Fruit fly (Drosophila melanogaster): ENCODE data around the gene Ir75c.
"Not testable (repeated sequence)": the region's sequence is repeated elsewhere in the genome, so short reads cannot be mapped to it uniquely, and the experiment has no call there.

Gene Ir75c

DNA sequence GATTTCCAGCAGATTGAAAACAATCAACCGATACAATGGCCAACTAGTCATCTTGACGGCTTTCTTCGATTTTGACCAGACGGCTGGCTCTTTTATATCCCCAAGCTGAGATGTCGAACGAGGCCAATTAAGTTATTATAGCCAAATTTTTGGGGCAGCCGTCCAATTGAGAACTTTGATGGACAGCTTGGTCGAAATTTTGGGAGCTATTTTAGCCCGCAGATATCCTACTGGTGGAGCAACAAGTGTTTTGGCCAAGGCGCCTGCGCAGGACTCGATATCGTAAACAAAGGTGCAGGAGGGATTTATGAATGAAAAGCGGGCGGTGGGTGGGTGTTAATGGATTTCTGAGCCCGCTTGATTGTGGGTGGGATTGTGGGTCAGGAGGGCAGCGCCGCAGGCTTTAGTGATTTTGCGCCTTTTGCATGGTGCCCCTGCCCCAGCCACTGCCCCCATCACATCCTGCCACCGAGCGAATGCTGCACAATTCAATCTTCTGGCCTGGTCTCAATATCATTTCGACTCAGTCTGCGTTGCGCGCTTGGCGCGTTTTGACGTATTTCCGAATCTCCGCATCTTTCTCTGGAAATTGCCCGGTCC lies at the start of gene Ir75c, which contains the start of gene Grd:
Ir75c (minus strand) TSS at position 51 of the 600 bp plus-strand sequence.
Grd (plus strand) TSS at position 550 of the 600 bp plus-strand sequence.
- no peak for TF ChIP-seq noc (tag; optimal IDR thresholded peaks at IDR 0.05)

DNA sequence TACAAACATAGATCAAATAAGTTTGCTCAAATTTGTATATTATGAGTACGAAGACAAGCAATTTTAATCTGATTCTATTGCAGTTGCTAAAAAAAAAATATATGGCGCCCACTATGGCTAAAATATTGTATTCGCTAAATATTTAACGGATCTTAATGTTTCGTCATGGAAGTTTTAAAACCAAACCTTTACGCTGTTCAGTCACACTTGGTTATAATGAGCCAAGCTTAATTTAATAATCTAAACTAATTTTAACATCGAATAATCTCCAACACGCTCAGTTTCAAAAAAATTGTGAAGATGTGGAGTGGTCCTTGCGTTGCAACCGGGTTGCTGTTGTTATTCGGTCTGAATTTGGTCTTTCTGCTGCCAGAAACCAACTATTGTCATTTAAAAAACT lies 35.5 kb upstream of the Ir75c start, which contains the start of gene CG34002:
CG34002 (plus strand) TSS at position 301 of the 400 bp plus-strand sequence.
- TF ChIP-seq noc (tag; optimal IDR thresholded peaks at IDR 0.05): not testable (repeated sequence)

DNA sequence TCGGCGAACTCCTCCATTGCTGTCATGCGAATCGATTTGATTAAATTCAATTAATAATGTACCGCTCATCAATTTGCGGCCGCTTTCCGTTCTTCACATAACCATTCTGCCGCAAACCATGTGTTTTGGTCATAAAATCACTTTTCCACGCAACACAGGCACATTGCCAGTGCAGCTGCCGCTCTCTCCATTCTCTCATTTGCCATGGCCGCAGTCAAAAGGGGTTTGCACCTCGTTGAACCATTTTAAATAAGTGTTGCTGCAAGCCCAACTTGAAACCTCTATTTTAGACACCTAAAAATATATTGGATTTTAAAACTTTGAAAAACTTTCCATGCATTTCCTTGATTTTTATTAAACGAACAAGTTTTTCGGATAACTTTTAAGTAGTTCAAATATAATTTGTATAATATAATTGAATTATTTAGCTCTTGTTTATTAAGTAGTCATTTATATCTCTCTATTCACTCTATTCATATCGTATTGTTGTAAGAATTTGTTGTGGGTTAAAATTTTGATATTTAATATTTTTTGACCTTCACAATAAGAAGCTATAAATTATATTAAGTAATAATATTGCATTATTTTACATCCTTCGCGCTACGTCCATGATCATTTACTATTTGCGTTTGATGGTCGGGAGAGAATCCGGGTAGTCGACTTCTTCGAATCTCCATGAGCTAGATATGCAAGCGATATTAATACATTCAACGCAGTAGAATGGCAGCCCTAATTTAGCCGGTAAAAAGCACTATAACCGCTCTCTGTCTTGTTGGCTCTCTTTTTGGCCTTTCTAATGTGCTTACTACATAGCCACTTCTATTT lies 34.2 kb upstream of the Ir75c start, which contains the start of gene CG5535:
CG5535 (minus strand) TSS at position 140 of the 825 bp plus-strand sequence.
- peak; percentile 94 for TF ChIP-seq noc (tag; optimal IDR thresholded peaks at IDR 0.05)

DNA sequence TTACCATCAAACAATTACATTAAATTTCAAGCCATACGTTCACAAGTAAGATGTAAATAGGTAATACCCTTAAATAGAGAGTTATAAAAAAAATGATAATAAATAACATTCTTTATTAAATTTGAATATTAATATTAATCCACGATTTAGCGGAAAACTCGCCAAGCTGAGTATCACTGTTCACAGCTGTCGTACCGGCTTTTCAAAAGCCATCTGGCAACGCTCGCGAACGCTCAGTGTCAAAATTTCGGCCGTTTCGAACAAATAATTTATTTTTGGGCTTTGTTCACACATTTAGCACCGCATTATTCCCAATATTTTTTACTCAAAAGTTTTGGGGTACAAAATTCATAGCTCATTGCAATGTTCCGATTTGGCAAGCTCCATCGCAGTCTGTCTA lies 26.9 kb upstream of the Ir75c start, which contains the start of gene TrpRS-m:
TrpRS-m (plus strand) TSS at position 211 of the 400 bp plus-strand sequence.
- no peak for TF ChIP-seq noc (tag; optimal IDR thresholded peaks at IDR 0.05)

DNA sequence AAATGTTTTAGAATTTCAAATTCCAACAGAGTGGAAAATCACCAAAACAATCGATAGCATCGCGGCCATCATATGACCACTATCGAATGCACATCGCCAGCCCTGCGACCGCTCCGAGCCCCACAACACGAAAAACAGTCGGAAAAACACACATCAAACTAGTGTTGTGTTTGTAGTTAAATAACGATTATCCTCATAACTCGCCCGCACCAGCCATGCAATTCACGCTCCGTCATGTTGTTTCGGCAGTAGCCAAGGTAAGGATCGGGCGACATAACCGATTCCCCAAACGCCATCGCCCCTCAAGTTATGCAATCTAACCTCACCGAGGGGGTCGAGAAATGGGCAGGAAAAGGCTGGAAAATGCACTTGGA lies 24.3 kb upstream of the Ir75c start:
- no peak for TF ChIP-seq noc (tag; optimal IDR thresholded peaks at IDR 0.05)

- TF ChIP-seq noc (tag; optimal IDR thresholded peaks at IDR 0.05): peak; percentile 68
Measured at dm6 chr3L:17846169-17846981, 23.7 kb upstream of the Ir75c start, which contains the start of the genes MED19 and CG7430. TSS of gene MED19 (minus strand) at chr3L:17846501. TSS of gene CG7430 (plus strand) at chr3L:17846916.

DNA sequence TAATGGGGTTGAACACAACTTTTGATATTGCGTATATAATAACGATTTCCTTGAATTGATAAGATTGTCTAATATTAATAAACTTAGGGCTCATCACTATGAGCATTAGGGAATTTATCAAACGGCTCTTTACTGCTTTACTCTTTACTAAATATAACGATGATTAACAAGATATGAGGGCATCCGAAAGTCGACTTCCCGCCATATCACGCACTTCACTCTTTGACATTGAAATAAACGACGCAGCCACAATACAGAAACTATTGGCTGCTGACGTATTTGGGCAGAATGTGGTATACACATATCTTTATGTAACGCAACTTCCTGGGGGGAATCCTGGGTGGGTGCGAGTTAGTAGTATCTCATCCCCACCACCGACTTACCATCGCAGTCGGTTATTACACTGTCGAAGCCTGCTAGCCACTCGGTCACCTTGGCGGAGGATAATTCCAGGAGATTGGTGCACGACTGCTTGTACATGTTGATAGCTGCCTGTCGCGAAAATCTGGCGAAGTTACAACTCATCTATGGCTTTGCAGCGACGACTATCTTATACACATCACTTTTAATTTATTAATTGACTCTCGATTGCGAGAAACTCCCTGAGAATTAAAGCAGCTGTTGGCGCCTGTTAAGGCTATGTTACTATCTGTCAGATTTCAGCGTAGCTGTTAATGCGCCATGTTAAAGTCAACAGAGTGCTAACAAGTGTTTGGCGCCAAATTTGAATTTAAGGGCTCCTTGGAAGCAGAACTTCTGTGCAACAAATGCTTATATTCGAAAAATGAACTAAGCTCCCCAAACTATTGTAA lies 20.5 kb upstream of the Ir75c start, which contains the start of gene CG5567:
CG5567 (minus strand) TSS at position 653 of the 812 bp plus-strand sequence.
- no peak for TF ChIP-seq noc (tag; optimal IDR thresholded peaks at IDR 0.05)

DNA sequence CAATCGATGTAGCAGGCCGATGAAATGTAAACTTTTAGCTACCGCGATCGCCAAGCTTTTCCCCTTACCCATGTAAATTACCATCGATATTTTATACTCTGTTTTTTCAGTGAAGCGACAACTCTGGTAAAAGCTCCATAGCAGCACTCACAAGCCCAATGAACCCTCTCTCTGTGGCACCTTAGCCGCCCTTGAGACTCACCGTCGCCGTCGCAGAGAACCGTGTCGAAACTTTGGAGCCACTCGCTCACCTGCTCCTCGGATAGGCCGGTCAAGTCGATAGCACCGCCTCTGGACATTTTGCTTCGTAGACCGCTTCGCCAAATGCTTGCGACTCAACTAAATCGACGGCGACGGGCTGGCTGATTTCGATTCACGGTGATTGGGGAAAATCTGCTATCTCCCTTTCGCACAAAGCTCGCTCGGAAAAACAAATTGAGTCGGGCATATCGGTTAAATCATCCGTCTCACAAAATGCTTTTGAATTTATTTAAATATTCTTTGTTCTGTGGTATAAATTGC lies 18.5 kb upstream of the Ir75c start, which contains the start of gene CG5577:
CG5577 (minus strand) TSS at position 343 of the 522 bp plus-strand sequence.
- TF ChIP-seq noc (tag; optimal IDR thresholded peaks at IDR 0.05): peak; percentile 60

- no peak for TF ChIP-seq noc (tag; optimal IDR thresholded peaks at IDR 0.05)
Measured at dm6 chr3L:17835074-17835473, 12.4 kb upstream of the Ir75c start, which contains the start of gene CG32189. TSS of gene CG32189 (minus strand) at chr3L:17835174.

DNA sequence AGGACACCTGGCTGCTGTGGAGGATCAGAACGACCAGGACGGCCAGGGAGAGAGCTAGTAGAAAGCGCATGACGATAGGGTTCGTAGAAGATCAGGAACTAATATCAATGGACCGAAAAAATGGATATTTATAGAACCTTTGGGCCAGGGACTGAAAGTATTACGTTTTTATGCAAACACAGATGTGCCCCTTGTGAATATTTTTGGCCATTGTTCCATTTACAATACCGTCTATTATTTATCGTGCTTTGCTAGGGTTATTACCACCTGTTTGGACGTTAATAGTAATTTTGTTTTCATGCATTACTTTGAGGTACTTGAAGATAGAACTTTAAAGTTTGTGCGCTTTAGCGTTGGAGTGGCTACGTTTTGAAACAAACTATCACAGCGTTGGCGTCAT lies 10.9 kb upstream of the Ir75c start, which contains the start of gene CG32188:
CG32188 (minus strand) TSS at position 101 of the 400 bp plus-strand sequence.
- no peak for TF ChIP-seq noc (tag; optimal IDR thresholded peaks at IDR 0.05)

DNA sequence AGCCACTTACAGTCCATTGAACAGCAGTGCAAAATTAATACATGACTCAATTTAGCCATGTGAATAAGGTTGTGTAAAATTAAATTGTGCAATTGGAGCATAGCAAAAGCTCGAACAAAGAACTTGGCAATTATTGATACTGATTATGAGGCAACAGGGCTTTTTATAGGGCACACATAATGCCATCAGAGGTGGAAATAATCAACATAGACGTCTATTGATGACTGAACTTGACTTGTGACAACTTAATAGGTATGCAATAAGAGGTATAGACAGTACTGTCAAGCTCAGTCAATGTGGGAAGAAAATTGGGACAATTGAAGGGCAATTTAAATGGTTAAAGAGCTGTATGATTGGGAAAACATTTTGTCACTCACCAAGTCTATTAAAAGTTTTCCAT lies 2.5 kb downstream of the Ir75c start, which contains the start of gene Ir75b:
Ir75b (minus strand) TSS at position 101 of the 400 bp plus-strand sequence.
- TF ChIP-seq noc (tag; optimal IDR thresholded peaks at IDR 0.05): no peak

DNA sequence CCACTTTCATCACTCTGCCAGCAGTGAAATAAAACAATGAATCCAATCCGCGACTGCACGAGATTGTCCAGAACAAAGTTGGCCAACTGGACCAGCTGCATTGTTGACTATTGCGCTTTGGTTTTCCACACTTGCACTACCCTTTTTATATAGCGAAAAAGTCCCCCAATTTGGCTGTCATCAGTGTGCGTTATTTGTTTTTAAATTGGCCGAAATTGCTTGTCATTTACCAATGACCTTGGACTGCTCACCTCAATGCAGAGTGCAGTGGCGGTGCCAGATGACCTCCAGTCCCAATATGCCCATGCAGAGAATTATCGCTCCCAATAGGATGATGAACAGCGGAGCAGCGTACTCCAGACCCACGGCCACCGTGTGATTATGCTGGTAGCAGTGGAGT lies 4.8 kb downstream of the Ir75c start, which contains the start of gene Ir75a:
Ir75a (minus strand) TSS at position 101 of the 400 bp plus-strand sequence.
- TF ChIP-seq noc (tag; optimal IDR thresholded peaks at IDR 0.05): no peak

DNA sequence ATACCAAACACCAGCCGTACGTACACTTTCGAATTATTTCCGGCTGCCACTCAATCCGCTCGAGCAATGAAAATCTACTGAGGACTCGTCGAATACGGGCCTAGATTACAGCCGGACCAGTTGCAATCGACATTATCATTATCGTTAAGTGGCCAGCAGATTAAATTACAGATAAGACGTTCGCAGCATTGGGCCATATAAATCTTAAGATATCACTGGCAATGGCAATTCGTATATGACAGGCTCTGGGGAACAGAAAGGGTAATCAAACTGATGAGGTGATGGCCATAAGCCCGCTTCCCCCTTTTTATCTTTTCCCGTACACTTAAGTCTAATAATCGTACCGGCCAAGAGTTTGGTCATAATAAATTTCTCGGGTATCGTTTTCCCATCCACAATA lies 8.6 kb downstream of the Ir75c start, which contains the start of gene Cln3:
Cln3 (minus strand) TSS at position 84 of the 400 bp plus-strand sequence.
- peak; percentile 80 for TF ChIP-seq noc (tag; optimal IDR thresholded peaks at IDR 0.05)

All from whole organism, larva.